Fruit fly (Drosophila melanogaster) S2 (cell line): Measurements from ENCODE around the gene Prp3.

Experiments
- CG8478 ChIP-seq: fragments of >200 bp; optimal IDR thresholded peaks from 2 replicates; lab custom pipeline; 2018
- CTCF ChIP-seq, 2 experiments: fragments of >200 bp; optimal IDR thresholded peaks; 2 replicates each; lab custom pipeline; 2018

dm6 chr3L:19896280-19896891 is 13.7 kb upstream of the Prp3 start:
- no peak for TF ChIP-seq CG8478
- no peak for TF ChIP-seq CTCF (optimal IDR thresholded peaks at IDR 0.05; lab: Kevin White, UChicago)
